Fruit fly (Drosophila melanogaster): ENCODE measurements around the gene bam.

bam gene

dm6 chr3R:25247379-25247869, 2.5 kb upstream of the bam start, which contains the start of the genes RpS27 and Nup37 (continued):
- TF ChIP-seq H15 (GFP tag; IDR thresholded peaks at IDR 0.05) (peak; percentile 97), CG17328 (GFP tag; IDR thresholded peaks at IDR 0.05) (peak; percentile 98), cas (GFP tag; IDR thresholded peaks at IDR 0.05) (peak; percentile 91), nerfin-2 (GFP tag; IDR thresholded peaks at IDR 0.05; ENCODE audit: partially characterized antibody) (no peak), Myb (GFP tag; optimal IDR thresholded peaks at IDR 0.05) (peak; percentile 94), bsh (GFP tag; optimal IDR thresholded peaks at IDR 0.05) (peak; percentile 50 to 93), z (GFP tag; IDR thresholded peaks at IDR 0.05) (peak; percentile 78), cg (GFP tag; optimal IDR thresholded peaks at IDR 0.05) (no peak), CG13775 (GFP tag; optimal IDR thresholded peaks at IDR 0.05) (peak; percentile 99), CG12769 (tag; optimal IDR thresholded peaks at IDR 0.05) (peak; percentile 98), Spps (tag; optimal IDR thresholded peaks at IDR 0.05) (peak; percentile 82), Bteb2 (GFP tag; optimal IDR thresholded peaks at IDR 0.05) (peak; percentile 97), luna (GFP tag; optimal IDR thresholded peaks at IDR 0.05) (peak; percentile 98), CG18476 (GFP tag; optimal IDR thresholded peaks at IDR 0.05) (peak; percentile 93), CG1603 (tag; optimal IDR thresholded peaks at IDR 0.05) (peak; percentile 98), emc (GFP tag; optimal IDR thresholded peaks at IDR 0.05) (peak; percentile 99), CG10366 (GFP tag; IDR thresholded peaks at IDR 0.05) (peak; percentile 96), CG9876 (GFP tag; optimal IDR thresholded peaks at IDR 0.05) (peak; percentile 99), Dp (GFP tag; optimal IDR thresholded peaks at IDR 0.05) (peak; percentile 77), vnd (GFP tag; IDR thresholded peaks at IDR 0.05; ENCODE audit: partially characterized antibody) (no peak), Ssrp (tag; optimal IDR thresholded peaks at IDR 0.05) (peak; percentile 92), disco-r (GFP tag; optimal IDR thresholded peaks at IDR 0.05) (peak; percentile 98), ttk (GFP tag; IDR thresholded peaks at IDR 0.05) (peak; percentile 97), CG43689 (GFP tag; IDR thresholded peaks at IDR 0.05) (peak; percentile 95), Adf1 (GFP tag; IDR thresholded peaks at IDR 0.05) (peak; percentile 79), CG32772 (GFP tag; IDR thresholded peaks at IDR 0.05) (peak; percentile 96), nmo (GFP tag; optimal IDR thresholded peaks at IDR 0.05) (peak; percentile 97), gcm (GFP tag; optimal IDR thresholded peaks at IDR 0.05) (peak; percentile 95), Xbp1 (GFP tag; optimal IDR thresholded peaks at IDR 0.05) (peak; percentile 98), CG2678 (tag; optimal IDR thresholded peaks at IDR 0.05) (peak; percentile 92), crp (GFP tag; optimal IDR thresholded peaks at IDR 0.05) (peak; percentile 47 to 90), maf-S (GFP tag; optimal IDR thresholded peaks at IDR 0.05) (peak; percentile 98), CG14860 (GFP tag; IDR thresholded peaks at IDR 0.05; ENCODE audit: partially characterized antibody) (no peak), CoRest (tag; optimal IDR thresholded peaks at IDR 0.05) (peak; percentile 95), CG11723 (GFP tag; optimal IDR thresholded peaks at IDR 0.05) (peak; percentile 99), CG7839 (tag; optimal IDR thresholded peaks at IDR 0.05) (peak; percentile 96), chif (GFP tag; optimal IDR thresholded peaks at IDR 0.05) (peak; percentile 96 to 98), lmd (GFP tag; IDR thresholded peaks at IDR 0.05) (peak; percentile 95), CG11085 (GFP tag; IDR thresholded peaks at IDR 0.05) (peak; percentile 99), CG1647 (GFP tag; optimal IDR thresholded peaks at IDR 0.05) (peak; percentile 98), Bgb (GFP tag; IDR thresholded peaks at IDR 0.05; ENCODE audit: partially characterized antibody) (peak; percentile 43; the same call in 1 of the 2 replicates), usp (GFP tag; optimal IDR thresholded peaks at IDR 0.05) (no peak), CG12236 (GFP tag; optimal IDR thresholded peaks at IDR 0.05) (peak; percentile 97), dati (GFP tag; IDR thresholded peaks at IDR 0.05) (peak; percentile 96), CG11695 (GFP tag; IDR thresholded peaks at IDR 0.05) (peak; percentile 89), CG17612 (GFP tag; IDR thresholded peaks at IDR 0.05) (peak; percentile 93), insv (GFP tag; optimal IDR thresholded peaks at IDR 0.05) (peak in 1 of 2 experiments; percentile 87), Sry-β (GFP tag; optimal IDR thresholded peaks at IDR 0.05) (peak; percentile 80), CG16815 (GFP tag; optimal IDR thresholded peaks at IDR 0.05) (peak; percentile 95), en (GFP tag; optimal IDR thresholded peaks at IDR 0.05) (peak; percentile 98)
